Fruit fly (Drosophila melanogaster) whole organism, wandering third instar larva: ENCODE data around the gene Taf1.

Source experiments
- CG32264 ChIP-seq: fragments of 200-800 bp; sonication (Bioruptor generic); optimal IDR thresholded peaks from 2 replicates; lab custom pipeline; 2016; ENCODE audit warnings: missing biosample characterization, missing genetic modification characterization
- CrebA ChIP-seq: fragments of 200-800 bp; sonication (Bioruptor generic); optimal IDR thresholded peaks from 2 replicates; lab custom pipeline; 2016; ENCODE audit warnings: missing biosample characterization, mild to moderate bottlenecking, missing genetic modification characterization, borderline replicate concordance
- Dfd ChIP-seq: fragments of >200 bp; optimal IDR thresholded peaks from 2 replicates; lab custom pipeline; 2017; ENCODE audit warnings: missing biosample characterization, missing genetic modification characterization
- Hnf4 ChIP-seq: fragments of 200-800 bp; sonication (Bioruptor generic); optimal IDR thresholded peaks from 2 replicates; lab custom pipeline; 2016; ENCODE audit warnings: missing biosample characterization, mild to moderate bottlenecking, missing genetic modification characterization
- Jra ChIP-seq: sonication (Bioruptor generic); optimal IDR thresholded peaks from 2 replicates; lab custom pipeline; 2016; ENCODE audit warnings: missing biosample characterization, missing genetic modification characterization
- br ChIP-seq: fragments of 200-800 bp; sonication (Bioruptor generic); optimal IDR thresholded peaks from 2 replicates; lab custom pipeline; 2016; ENCODE audit warnings: missing biosample characterization, missing genetic modification characterization
- dl ChIP-seq, 2 experiments: fragments of 175-275, 200-275 bp in 1 of 2; fragments of 200-275 bp in 1 of 2; sonication (Bioruptor generic); optimal IDR thresholded peaks; lab custom pipeline; 2018; ENCODE audit warnings: mild to moderate bottlenecking in 2 of 2, missing biosample characterization in 2 of 2, missing genetic modification characterization in 2 of 2, moderate library complexity in 2 of 2; ENCODE audit not compliant: partially characterized antibody in 2 of 2, insufficient read depth in 1 of 2
- dmrt93B ChIP-seq: fragments of 200-800 bp; sonication (Bioruptor generic); optimal IDR thresholded peaks from 2 replicates; lab custom pipeline; 2018; ENCODE audit warnings: missing biosample characterization, mild to moderate bottlenecking, missing genetic modification characterization
- dsf ChIP-seq: sonication (Bioruptor generic); optimal IDR thresholded peaks from 2 replicates; lab custom pipeline; 2016; ENCODE audit warnings: missing biosample characterization, missing genetic modification characterization, borderline replicate concordance
- psq ChIP-seq: fragments of 200-800 bp; sonication (Bioruptor generic); optimal IDR thresholded peaks from 3 replicates; lab custom pipeline; 2017; ENCODE audit warnings: missing biosample characterization, mild to moderate bottlenecking, missing genetic modification characterization, moderate library complexity
- woc ChIP-seq: sonication (Bioruptor generic); optimal IDR thresholded peaks from 2 replicates; lab custom pipeline; 2016; ENCODE audit warnings: missing biosample characterization, mild to moderate bottlenecking, missing genetic modification characterization

DNA sequence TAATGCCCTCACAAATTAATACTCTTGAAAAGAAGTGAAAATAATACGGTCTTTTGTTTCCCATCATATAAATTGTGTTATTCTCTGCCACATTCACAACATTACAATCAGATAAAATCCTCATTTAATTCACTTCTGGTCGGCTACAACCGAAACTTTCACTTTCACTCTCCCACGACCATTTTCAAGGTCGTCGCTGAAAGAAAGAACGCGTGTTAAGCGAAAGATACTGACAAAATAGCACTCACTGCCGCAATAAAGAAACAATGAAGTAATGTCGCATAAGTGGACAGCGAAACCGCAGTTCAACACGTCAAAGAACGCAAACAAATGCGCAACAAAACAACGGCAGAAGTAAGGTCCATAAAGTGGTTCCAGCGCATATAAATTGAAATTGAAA is 41.5 kb downstream of the Taf1 start:
- TF ChIP-seq dl (GFP tag; optimal IDR thresholded peaks at IDR 0.05; lab: Kevin White, UChicago; ENCODE audit: insufficient read depth in 1 of 2, partially characterized antibody in 2 of 2) (no peak), Hnf4 (no peak), br (no peak), woc (GFP tag; lab: Kevin White, UChicago) (no peak), Jra (no peak), dsf (GFP tag; lab: Kevin White, UChicago) (no peak), psq (no peak), dmrt93B (GFP tag; lab: Kevin White, UChicago) (no peak), CrebA (no peak), CG32264 (GFP tag; lab: Kevin White, UChicago) (no peak), Dfd (GFP tag; lab: Kevin White, UChicago) (no peak)
